Worm (Caenorhabditis elegans) whole organism, L2 larva: ENCODE data around the gene srlf-26.
A peak's percentile ranks its signal among the peaks of the same experiment; 100 is the strongest.

Experiments
- F13H6.1 ChIP-seq: sonication (generic microtip); optimal IDR thresholded peaks from 2 replicates; lab custom pipeline; 2016; ENCODE audit warnings: missing genetic modification characterization, missing compliant biosample characterization
- fos-1 ChIP-seq: fragments of 150-350 bp; optimal IDR thresholded peaks from 2 replicates; lab custom pipeline; 2014; ENCODE audit warnings: missing biosample characterization, missing genetic modification characterization
- gmeb-1 ChIP-seq: fragments of 150-350 bp; optimal IDR thresholded peaks from 2 replicates; lab custom pipeline; 2014; ENCODE audit warnings: missing biosample characterization, missing genetic modification characterization
- sma-9 ChIP-seq, 2 experiments: fragments of 150-350 bp in 1 of 2; sonication (generic microtip) in 1 of 2; optimal IDR thresholded peaks; 2 replicates each; lab custom pipeline; 2014 to 2016; ENCODE audit warnings: missing genetic modification characterization in 2 of 2, mild to moderate bottlenecking in 1 of 2, missing biosample characterization in 1 of 2, missing compliant biosample characterization in 1 of 2, missing genetic modification reagents in 1 of 2, moderate library complexity in 1 of 2
- ztf-11 ChIP-seq: sonication (generic microtip); optimal IDR thresholded peaks from 2 replicates; lab custom pipeline; 2017; ENCODE audit warnings: missing biosample characterization, missing genetic modification characterization

The srlf-26 gene

DNA sequence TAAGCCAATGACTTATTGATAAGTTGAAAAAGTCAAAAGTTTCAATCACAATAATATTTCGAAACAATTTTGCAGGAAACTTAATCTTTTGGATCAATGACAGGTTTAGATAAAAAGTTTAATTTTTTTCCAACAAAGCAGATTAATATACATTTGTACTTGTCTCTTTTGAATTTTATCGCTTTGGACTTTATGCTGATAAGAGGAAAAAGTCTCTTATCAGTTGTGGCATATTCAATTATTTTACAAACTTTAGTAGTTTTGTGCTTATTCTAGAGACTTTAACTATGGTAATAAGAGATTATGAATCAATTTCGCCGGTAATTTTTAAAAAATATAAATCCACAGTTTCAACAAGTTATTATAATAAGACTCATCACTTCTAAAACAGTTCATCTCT, 49.1 kb downstream of the srlf-26 start:
- TF ChIP-seq ztf-11 (tag; lab: Kevin White, UChicago) (no peak), fos-1 (peak; percentile 67), sma-9 (GFP tag; optimal IDR thresholded peaks at IDR 0.05; lab: Kevin White, UChicago) (peak; percentile 32), sma-9 (tag; optimal IDR thresholded peaks at IDR 0.05; lab: Kevin White, UChicago) (no peak), F13H6.1 (tag; lab: Kevin White, UChicago) (no peak), gmeb-1 (tag; lab: Kevin White, UChicago) (no peak)
